Fruit fly (Drosophila melanogaster) whole organism: ENCODE measurements around the gene Marcal1.

Experiments used
- CG8478 ChIP-seq: fragments of >200 bp; optimal IDR thresholded peaks from 2 replicates; lab custom pipeline; 2018; ENCODE audit warnings: inconsistent platforms
- pan ChIP-seq: fragments of >200 bp; optimal IDR thresholded peaks from 2 replicates; lab custom pipeline; 2017

dm6 chr2L:4999389-5000032, 44.2 kb downstream of the Marcal1 start:
- TF ChIP-seq CG8478 (lab: Kevin White, UChicago) (no peak), pan (lab: Kevin White, UChicago) (no peak)
